Fruit fly (Drosophila melanogaster) whole organism, embryonic: ENCODE results near the gene qtc.
A peak's percentile ranks its signal among the peaks of the same experiment; 100 is the strongest.

Source experiments
- Adf1 ChIP-seq: fragments of 200-800 bp; sonication (Bioruptor generic); IDR thresholded peaks from 2 replicates; pipeline ENCODE4 v1.3.6; 2022; ENCODE audit warnings: missing biosample characterization, missing genetic modification characterization
- CG11456 ChIP-seq: fragments of 200-800 bp; sonication (Bioruptor generic); IDR thresholded peaks from 3 replicates; pipeline ENCODE4 v1.3.6; 2022; ENCODE audit warnings: missing biosample characterization, missing genetic modification characterization
- CG11696 ChIP-seq: fragments of 200-800 bp; sonication (Bioruptor generic); IDR thresholded peaks from 2 replicates; pipeline ENCODE4 v1.3.6; 2022; ENCODE audit warnings: missing biosample characterization, missing genetic modification characterization
- CG11723 ChIP-seq: fragments of 200-800 bp; sonication (Bioruptor generic); optimal IDR thresholded peaks from 2 replicates; lab custom pipeline; 2017; ENCODE audit warnings: missing biosample characterization, mild to moderate bottlenecking, missing genetic modification characterization
- CG1233 ChIP-seq: fragments of 200-800 bp; sonication (Bioruptor generic); optimal IDR thresholded peaks from 4 replicates; lab custom pipeline; 2018; ENCODE audit warnings: missing biosample characterization, mild to moderate bottlenecking, missing genetic modification characterization
- CG13775 ChIP-seq: fragments of 200-800 bp; sonication (Bioruptor generic); optimal IDR thresholded peaks from 3 replicates; lab custom pipeline; 2017; ENCODE audit warnings: missing biosample characterization, mild to moderate bottlenecking, missing genetic modification characterization
- CG15073 ChIP-seq: fragments of 200-800 bp; sonication (Bioruptor generic); optimal IDR thresholded peaks from 2 replicates; lab custom pipeline; 2016; ENCODE audit warnings: missing biosample characterization, missing genetic modification characterization
- CG1602 ChIP-seq: fragments of 200-800 bp; sonication (Bioruptor generic); optimal IDR thresholded peaks from 3 replicates; lab custom pipeline; 2016; ENCODE audit warnings: missing biosample characterization, missing genetic modification characterization
- CG1603 ChIP-seq: fragments of 200-800 bp; sonication (Bioruptor generic); optimal IDR thresholded peaks from 2 replicates; lab custom pipeline; 2019; ENCODE audit warnings: missing biosample characterization, mild to moderate bottlenecking, missing genetic modification characterization, moderate library complexity
- CG2129 ChIP-seq: fragments of 200-800 bp; sonication (Bioruptor generic); IDR thresholded peaks from 2 replicates; pipeline ENCODE4 v1.3.6; 2022; ENCODE audit warnings: missing biosample characterization, missing genetic modification characterization; ENCODE audit not compliant: partially characterized antibody
- CG9609 ChIP-seq: fragments of 200-800 bp; sonication (Bioruptor generic); optimal IDR thresholded peaks from 3 replicates; lab custom pipeline; 2016; ENCODE audit warnings: missing biosample characterization, missing genetic modification characterization
- CG9797 ChIP-seq: fragments of 200-800 bp; sonication (Bioruptor generic); optimal IDR thresholded peaks from 3 replicates; lab custom pipeline; 2018; ENCODE audit warnings: missing biosample characterization, mild to moderate bottlenecking, missing genetic modification characterization
- CG9876 ChIP-seq: fragments of 200-800 bp; sonication (Bioruptor generic); optimal IDR thresholded peaks from 2 replicates; lab custom pipeline; 2016; ENCODE audit warnings: missing biosample characterization, missing genetic modification characterization
- CoRest ChIP-seq: fragments of 200-800 bp; sonication (Bioruptor generic); optimal IDR thresholded peaks from 3 replicates; lab custom pipeline; 2018; ENCODE audit warnings: missing biosample characterization, mild to moderate bottlenecking, missing genetic modification characterization, moderate library complexity
- Dad ChIP-seq: fragments of 200-800 bp; sonication (Bioruptor generic); optimal IDR thresholded peaks from 3 replicates; lab custom pipeline; 2016; ENCODE audit warnings: missing biosample characterization, missing genetic modification characterization
- Deaf1 ChIP-seq: fragments of 200-800 bp; optimal IDR thresholded peaks from 3 replicates; lab custom pipeline; 2019; ENCODE audit warnings: missing biosample characterization, mild to moderate bottlenecking, missing genetic modification characterization, moderate library complexity
- Eip74EF ChIP-seq, 2 experiments: fragments of 200-800 bp in 1 of 2; fragments of >200 bp in 1 of 2; sonication (Bioruptor generic) in 1 of 2; optimal IDR thresholded peaks; 2 replicates each; lab custom pipeline; 2017 to 2019; ENCODE audit warnings: missing biosample characterization in 2 of 2, missing genetic modification characterization in 2 of 2, mild to moderate bottlenecking in 1 of 2, moderate library complexity in 1 of 2
- H2.0 ChIP-seq: fragments of 200-800 bp; sonication (Bioruptor generic); IDR thresholded peaks from 2 replicates; pipeline ENCODE4 v1.3.6; 2022; ENCODE audit warnings: missing biosample characterization, missing genetic modification characterization
- Mad ChIP-seq: fragments of 200-800 bp; sonication (Bioruptor generic); optimal IDR thresholded peaks from 2 replicates; lab custom pipeline; 2016; ENCODE audit warnings: missing biosample characterization, missing genetic modification characterization
- NC2α ChIP-seq: fragments of 200-800 bp; sonication (Bioruptor generic); optimal IDR thresholded peaks from 2 replicates; lab custom pipeline; 2016; ENCODE audit warnings: missing biosample characterization, missing genetic modification characterization
- NfI ChIP-seq: fragments of 200-800 bp; sonication (Bioruptor generic); optimal IDR thresholded peaks from 3 replicates; lab custom pipeline; 2018; ENCODE audit warnings: missing biosample characterization, mild to moderate bottlenecking, missing genetic modification characterization, moderate library complexity
- PHDP ChIP-seq: fragments of 200-800 bp; sonication (Bioruptor generic); optimal IDR thresholded peaks from 3 replicates; lab custom pipeline; 2018; ENCODE audit warnings: missing biosample characterization, mild to moderate bottlenecking, missing genetic modification characterization, moderate library complexity
- Ptx1 ChIP-seq: fragments of 200-800 bp; sonication (Bioruptor generic); IDR thresholded peaks from 2 replicates; pipeline ENCODE4 v1.3.6; 2022; ENCODE audit warnings: missing biosample characterization, missing genetic modification characterization
- Ssrp ChIP-seq: fragments of 200-800 bp; sonication (Bioruptor generic); optimal IDR thresholded peaks from 2 replicates; lab custom pipeline; 2018; ENCODE audit warnings: missing biosample characterization, mild to moderate bottlenecking, missing genetic modification characterization, moderate library complexity
- ara ChIP-seq: fragments of 200-800 bp; sonication (Bioruptor generic); IDR thresholded peaks from 2 replicates; pipeline ENCODE4 v1.3.6; 2022; ENCODE audit warnings: missing biosample characterization, missing genetic modification characterization
- az2 ChIP-seq: fragments of 200-800 bp; sonication (Bioruptor generic); optimal IDR thresholded peaks from 3 replicates; lab custom pipeline; 2016; ENCODE audit warnings: missing biosample characterization, missing genetic modification characterization
- dati ChIP-seq: fragments of 200-800 bp; sonication (Bioruptor generic); IDR thresholded peaks from 2 replicates; pipeline ENCODE4 v1.3.6; 2022; ENCODE audit warnings: missing biosample characterization, missing genetic modification characterization
- dmrt99B ChIP-seq: fragments of 200-800 bp; sonication (Bioruptor generic); optimal IDR thresholded peaks from 2 replicates; lab custom pipeline; 2018; ENCODE audit warnings: missing biosample characterization, mild to moderate bottlenecking, missing genetic modification characterization, moderate library complexity
- ewg ChIP-seq: fragments of 200-800 bp; sonication (Bioruptor generic); optimal IDR thresholded peaks from 3 replicates; lab custom pipeline; 2017; ENCODE audit warnings: mild to moderate bottlenecking, missing biosample characterization, missing genetic modification reagents, missing genetic modification characterization
- gfzf ChIP-seq: fragments of 200-800 bp; sonication (Bioruptor generic); optimal IDR thresholded peaks from 2 replicates; lab custom pipeline; 2016; ENCODE audit warnings: missing biosample characterization, mild to moderate bottlenecking, missing genetic modification characterization, moderate library complexity
- hkb ChIP-seq, 2 experiments: fragments of 200-800 bp in 1 of 2; fragments of >200 bp in 1 of 2; sonication (Bioruptor generic) in 1 of 2; IDR thresholded peaks in 1 of 2; optimal IDR thresholded peaks in 1 of 2; 2 replicates each; pipeline versions ENCODE4 v1.3.6 to Lab custom; 2017 to 2022; ENCODE audit warnings: missing biosample characterization in 1 of 2, missing genetic modification characterization in 1 of 2
- insv ChIP-seq, 2 experiments: fragments of 200-800 bp; sonication (Bioruptor generic); optimal IDR thresholded peaks; 3 replicates each; lab custom pipeline; 2016 to 2018; ENCODE audit warnings: missing biosample characterization in 2 of 2, missing genetic modification characterization in 2 of 2
- lab ChIP-seq: fragments of 200-800 bp; sonication (Bioruptor generic); optimal IDR thresholded peaks from 3 replicates; lab custom pipeline; 2017; ENCODE audit warnings: missing biosample characterization, missing genetic modification characterization, mild to moderate bottlenecking, moderate library complexity, missing genetic modification reagents
- lmd ChIP-seq: fragments of 200-800 bp; sonication (Bioruptor generic); IDR thresholded peaks from 2 replicates; pipeline ENCODE4 v1.3.6; 2022; ENCODE audit warnings: missing biosample characterization, missing genetic modification characterization
- maf-S ChIP-seq: fragments of 200-800 bp; sonication (Bioruptor generic); optimal IDR thresholded peaks from 2 replicates; lab custom pipeline; 2016; ENCODE audit warnings: missing biosample characterization, missing genetic modification characterization
- nmo ChIP-seq: fragments of 200-800 bp; sonication (Bioruptor generic); optimal IDR thresholded peaks from 2 replicates; lab custom pipeline; 2018; ENCODE audit warnings: missing biosample characterization, mild to moderate bottlenecking, missing genetic modification characterization, moderate library complexity
- pan ChIP-seq, 4 experiments: fragments of >200 bp in 3 of 4; fragments of 200-800 bp in 1 of 4; sonication (Bioruptor generic) in 1 of 4; optimal IDR thresholded peaks in 3 of 4; IDR thresholded peaks in 1 of 4; 2 replicates each; pipeline versions ENCODE4 v1.3.6 to Lab custom; 2017 to 2022; ENCODE audit warnings: missing biosample characterization in 2 of 4, missing genetic modification characterization in 2 of 4, mixed read lengths in 1 of 4
- peb ChIP-seq: fragments of 200-800 bp; sonication (Bioruptor generic); IDR thresholded peaks from 2 replicates; pipeline ENCODE4 v1.3.6; 2022; ENCODE audit warnings: missing biosample characterization, missing genetic modification characterization
- prd ChIP-seq, 3 experiments: fragments of >200 bp in 2 of 3; fragments of 200-800 bp in 1 of 3; sonication (Bioruptor generic) in 1 of 3; optimal IDR thresholded peaks in 2 of 3; IDR thresholded peaks in 1 of 3; 2 replicates in 2 of 3; 3 replicates in 1 of 3; pipeline versions ENCODE4 v1.3.6 to Lab custom; 2017 to 2022; ENCODE audit warnings: missing biosample characterization in 1 of 3, missing genetic modification characterization in 1 of 3
- pzg ChIP-seq: fragments of 200-800 bp; sonication (Bioruptor generic); optimal IDR thresholded peaks from 3 replicates; lab custom pipeline; 2018; ENCODE audit warnings: missing biosample characterization, mild to moderate bottlenecking, missing genetic modification characterization, moderate library complexity
- ranshi ChIP-seq: fragments of 200-800 bp; sonication (Bioruptor generic); IDR thresholded peaks from 2 replicates; pipeline ENCODE4 v1.3.6; 2022; ENCODE audit warnings: missing biosample characterization, missing genetic modification characterization
- run ChIP-seq: fragments of 200-800 bp; sonication (Bioruptor generic); optimal IDR thresholded peaks from 3 replicates; lab custom pipeline; 2018; ENCODE audit warnings: missing biosample characterization, mild to moderate bottlenecking, missing genetic modification characterization
- sc ChIP-seq, 3 experiments: fragments of >200 bp in 2 of 3; fragments of 200-800 bp in 1 of 3; sonication (Bioruptor generic) in 1 of 3; optimal IDR thresholded peaks; 2 replicates in 2 of 3; 3 replicates in 1 of 3; lab custom pipeline; 2017; ENCODE audit warnings: mild to moderate bottlenecking in 1 of 3, missing biosample characterization in 1 of 3, missing genetic modification characterization in 1 of 3, missing genetic modification reagents in 1 of 3
- slp2 ChIP-seq: fragments of 200-800 bp; sonication (Bioruptor generic); optimal IDR thresholded peaks from 2 replicates; lab custom pipeline; 2016; ENCODE audit warnings: missing biosample characterization, missing genetic modification characterization
- tap ChIP-seq: fragments of 200-800 bp; optimal IDR thresholded peaks from 3 replicates; lab custom pipeline; 2019; ENCODE audit warnings: missing biosample characterization, mild to moderate bottlenecking, missing genetic modification characterization, moderate library complexity
- tin ChIP-seq: fragments of 200-800 bp; sonication (Bioruptor generic); optimal IDR thresholded peaks from 3 replicates; lab custom pipeline; 2016; ENCODE audit warnings: missing biosample characterization, missing genetic modification characterization

The qtc gene

dm6 chr2L:5044892-5045619, 15.6 kb upstream of the qtc start (continued):
- TF ChIP-seq ranshi (GFP tag; lab: Robert Waterston, UW), result no peak
- TF ChIP-seq PHDP (tag; lab: Kevin White, UChicago), result peak; percentile 46
- peak; percentile 23 for TF ChIP-seq tap
- no peak for TF ChIP-seq NC2α (GFP tag; lab: Kevin White, UChicago)
- TF ChIP-seq CG1602, result peak; percentile 29
- TF ChIP-seq CG11456, result peak; percentile 79; the same call in 2 of the 3 replicates
- TF ChIP-seq NfI (GFP tag; lab: Kevin White, UChicago), result peak; percentile 19
- peak; percentile 67 for TF ChIP-seq CG13775 (GFP tag; lab: Kevin White, UChicago)
- peak; percentile 53; the same call in 1 of the 2 replicates for TF ChIP-seq ara (GFP tag; lab: Robert Waterston, UW)
- peak; percentile 36 for TF ChIP-seq ewg (GFP tag; lab: Kevin White, UChicago)
- no peak for TF ChIP-seq slp2 (GFP tag; lab: Kevin White, UChicago)
- TF ChIP-seq pzg (GFP tag; lab: Kevin White, UChicago), result no peak
- no peak for TF ChIP-seq insv (GFP tag; optimal IDR thresholded peaks at IDR 0.05; lab: Kevin White, UChicago)
- TF ChIP-seq Dad, result peak; percentile 37
- peak; percentile 14 for TF ChIP-seq CG1603 (tag; lab: Kevin White, UChicago)
- peak; percentile 67 for TF ChIP-seq lab
- TF ChIP-seq CG1233, result peak; percentile 19
- TF ChIP-seq pan (optimal IDR thresholded peaks at IDR 0.05; lab: Kevin White, UChicago), result no peak
- TF ChIP-seq pan (GFP tag; optimal IDR thresholded peaks at IDR 0.05 in 1 of 2, IDR thresholded peaks at IDR 0.05 in 1 of 2), result peak in 1 of 2 experiments; percentile 47
- TF ChIP-seq CG9876 (GFP tag; lab: Kevin White, UChicago), result peak; percentile 10
- peak; percentile 77 for TF ChIP-seq dmrt99B (tag; lab: Kevin White, UChicago)
- TF ChIP-seq sc (optimal IDR thresholded peaks at IDR 0.05; lab: Kevin White, UChicago), result no peak
- TF ChIP-seq sc (GFP tag; optimal IDR thresholded peaks at IDR 0.05; lab: Kevin White, UChicago), result peak; percentile 52
- no peak for TF ChIP-seq hkb (optimal IDR thresholded peaks at IDR 0.05; lab: Kevin White, UChicago)
- TF ChIP-seq hkb (GFP tag; IDR thresholded peaks at IDR 0.05; lab: Robert Waterston, UW), result peak; percentile 55
- TF ChIP-seq prd (optimal IDR thresholded peaks at IDR 0.05; lab: Kevin White, UChicago), result no peak
- TF ChIP-seq prd (GFP tag; IDR thresholded peaks at IDR 0.05; lab: Robert Waterston, UW), result peak; percentile 61; the same call in 1 of the 3 replicates
- TF ChIP-seq Ssrp (tag; lab: Kevin White, UChicago), result peak; percentile 46
- peak; percentile 4 for TF ChIP-seq maf-S (GFP tag; lab: Kevin White, UChicago)
- TF ChIP-seq gfzf (GFP tag; lab: Kevin White, UChicago), result no peak
- no peak for TF ChIP-seq CG2129 (GFP tag; lab: Robert Waterston, UW)
- peak; percentile 97 for TF ChIP-seq CG15073 (GFP tag; lab: Kevin White, UChicago)
- TF ChIP-seq tin (GFP tag; lab: Kevin White, UChicago), result peak; percentile 56
- TF ChIP-seq Ptx1 (GFP tag; lab: Robert Waterston, UW), result 0 out of 2 replicates have a peak, but pooled peaks have one; percentile 26
- TF ChIP-seq dati (GFP tag; lab: Robert Waterston, UW), result no peak
- TF ChIP-seq H2.0 (GFP tag; lab: Robert Waterston, UW), result peak; percentile 44
- TF ChIP-seq az2 (GFP tag; lab: Kevin White, UChicago), result peak; percentile 48
- peak; percentile 6 for TF ChIP-seq CG11723 (GFP tag; lab: Kevin White, UChicago)
- peak; percentile 6 for TF ChIP-seq Deaf1 (tag; lab: Kevin White, UChicago)
- peak; percentile 5 for TF ChIP-seq CG9609 (GFP tag; lab: Kevin White, UChicago)
- TF ChIP-seq CG11696, result peak; percentile 41; the same call in 1 of the 2 replicates
- peak; percentile 40 for TF ChIP-seq Mad (GFP tag; lab: Kevin White, UChicago)
- TF ChIP-seq run (tag; lab: Kevin White, UChicago), result peak; percentile 24
- peak in 1 of 2 experiments; percentile 55 for TF ChIP-seq Eip74EF (GFP tag; optimal IDR thresholded peaks at IDR 0.05; lab: Kevin White, UChicago)
- no peak for TF ChIP-seq peb (GFP tag; lab: Robert Waterston, UW)
- peak; percentile 54 for TF ChIP-seq nmo (GFP tag; lab: Kevin White, UChicago)
- TF ChIP-seq CoRest, result peak; percentile 49
- no peak for TF ChIP-seq CG9797
- no peak for TF ChIP-seq Adf1 (GFP tag; lab: Robert Waterston, UW)
- TF ChIP-seq lmd, result peak; percentile 54; the same call in 1 of the 2 replicates
